Worm (Caenorhabditis elegans): ENCODE measurements around the gene nsph-4.2.

DNA sequence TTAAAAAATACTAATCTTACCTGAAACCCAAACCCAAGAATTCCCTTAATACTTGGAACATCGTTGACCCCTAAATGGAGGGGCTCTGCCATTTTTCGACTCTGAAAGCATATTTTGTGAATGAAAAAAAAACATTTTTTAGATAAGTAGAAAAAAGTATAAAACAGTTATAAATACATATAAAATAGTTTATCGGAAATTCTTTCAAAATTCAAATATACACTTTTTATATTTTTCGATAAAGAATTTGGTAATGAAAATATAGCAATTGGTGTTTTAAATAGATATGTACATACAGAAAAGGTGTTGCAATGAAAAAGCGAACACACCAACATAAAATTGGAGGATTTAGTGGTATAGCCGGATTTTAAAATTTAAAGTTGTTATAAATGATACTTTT is 3.5 kb upstream of the nsph-4.2 start, which contains the start of gene Y59E9AL.4:
- no peak for TF ChIP-seq lsy-2 (tag; optimal IDR thresholded peaks at IDR 0.05)
- no peak for TF ChIP-seq unc-120 (tag; optimal IDR thresholded peaks at IDR 0.05; ENCODE audit: poor library complexity, severe bottlenecking)
- TF ChIP-seq elt-1 (tag; optimal IDR thresholded peaks at IDR 0.05; ENCODE audit: borderline replicate concordance, insufficient read depth) = no peak
- TF ChIP-seq pha-4 (tag; optimal IDR thresholded peaks at IDR 0.05) = no peak
- TF ChIP-seq lin-13 (tag; optimal IDR thresholded peaks at IDR 0.05) = no peak
